Fruit fly (Drosophila melanogaster): Measurements from ENCODE around the gene mus81.

Gene mus81

DNA sequence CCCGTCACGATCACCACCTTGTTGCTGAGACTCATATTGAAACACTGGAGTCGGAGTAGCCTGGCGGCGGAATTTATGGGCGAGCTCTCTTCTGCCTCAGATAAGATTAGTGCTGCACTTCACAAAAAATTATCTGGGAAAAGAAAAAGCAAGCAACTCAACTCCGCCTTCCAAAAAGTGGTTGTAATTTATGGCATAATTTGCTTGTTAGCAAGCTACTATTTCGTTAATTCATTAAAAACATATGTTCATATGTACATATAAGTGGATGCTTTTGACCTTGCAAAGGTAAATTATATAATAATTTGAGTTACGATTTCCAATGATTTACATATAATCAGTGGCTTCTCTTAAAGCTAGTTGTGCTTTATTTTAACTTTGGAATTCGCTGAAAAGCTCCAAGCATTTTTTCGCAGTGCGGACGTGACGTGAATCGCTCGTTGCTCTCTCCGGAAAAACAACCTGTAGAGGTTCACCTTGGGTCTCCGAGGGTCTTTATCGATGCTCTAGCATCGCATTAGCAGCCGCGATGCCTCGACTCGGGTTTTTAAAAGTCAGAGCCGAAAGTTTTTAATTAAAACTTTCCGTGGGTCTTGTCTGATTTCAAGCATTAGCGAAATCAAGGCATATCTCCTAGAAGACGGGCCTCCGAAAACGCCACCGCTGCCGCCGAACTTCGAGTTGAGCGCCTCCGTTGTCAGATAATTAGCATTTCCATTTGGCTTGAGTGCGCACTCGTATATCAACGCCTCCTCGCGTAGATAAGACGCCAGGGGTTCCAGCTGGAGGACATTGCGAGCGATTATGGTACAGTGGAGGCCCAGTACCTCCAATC lies 6.8 kb downstream of the mus81 start, which contains the start of gene CG3699 (continued):
- TF ChIP-seq CG3407 (GFP tag; optimal IDR thresholded peaks at IDR 0.05) = no peak
- no peak for TF ChIP-seq btn (GFP tag; optimal IDR thresholded peaks at IDR 0.05)
- TF ChIP-seq mam (GFP tag; optimal IDR thresholded peaks at IDR 0.05) = peak; percentile 35
- peak; percentile 41 for TF ChIP-seq zf30C (GFP tag; optimal IDR thresholded peaks at IDR 0.05)
- peak; percentile 53 for TF ChIP-seq CG12659 (GFP tag; optimal IDR thresholded peaks at IDR 0.05)
- TF ChIP-seq CG18599 (GFP tag; optimal IDR thresholded peaks at IDR 0.05) = peak; percentile 75
- peak; percentile 54 for TF ChIP-seq GATAe (GFP tag; conservative IDR thresholded peaks at IDR 0.05)
- TF ChIP-seq CG10979 (tag; optimal IDR thresholded peaks at IDR 0.05) = peak; percentile 2
- TF ChIP-seq cwo (GFP tag; optimal IDR thresholded peaks at IDR 0.05) = peak; percentile 64
- peak; percentile 50 for TF ChIP-seq PHDP (tag; optimal IDR thresholded peaks at IDR 0.05)
- peak; percentile 35 for TF ChIP-seq CG12155 (GFP tag; optimal IDR thresholded peaks at IDR 0.05)
- TF ChIP-seq CG11696 (GFP tag; IDR thresholded peaks at IDR 0.05) = no peak
- peak; percentile 6 for TF ChIP-seq az2 (GFP tag; optimal IDR thresholded peaks at IDR 0.05)
- no peak for TF ChIP-seq B-H1 (GFP tag; IDR thresholded peaks at IDR 0.05)
- peak; percentile 30 for TF ChIP-seq Hsf (GFP tag; optimal IDR thresholded peaks at IDR 0.05)
- TF ChIP-seq CG3995 (GFP tag; optimal IDR thresholded peaks at IDR 0.05) = no peak
- no peak for TF ChIP-seq shn (GFP tag; optimal IDR thresholded peaks at IDR 0.05)
- TF ChIP-seq phol (tag; optimal IDR thresholded peaks at IDR 0.05) = peak; percentile 14
- TF ChIP-seq ind (GFP tag; optimal IDR thresholded peaks at IDR 0.05) = peak; percentile 34
- TF ChIP-seq CG12219 (GFP tag; optimal IDR thresholded peaks at IDR 0.05) = peak; percentile 8
- peak; percentile 20 for TF ChIP-seq gro (GFP tag; optimal IDR thresholded peaks at IDR 0.05)
- TF ChIP-seq sens (GFP tag) = peak; percentile 58
- TF ChIP-seq CG18262 (tag; optimal IDR thresholded peaks at IDR 0.05) = peak; percentile 28
- TF ChIP-seq CG5180 (GFP tag; optimal IDR thresholded peaks at IDR 0.05) = no peak
- TF ChIP-seq CG32532 (GFP tag; IDR thresholded peaks at IDR 0.05) = peak; percentile 42; the same call in 1 of the 2 replicates
- peak; percentile 2 for TF ChIP-seq nau (GFP tag; optimal IDR thresholded peaks at IDR 0.05)
- TF ChIP-seq CG4328 (GFP tag; optimal IDR thresholded peaks at IDR 0.05) = peak; percentile 16
- TF ChIP-seq CG11560 (tag; IDR thresholded peaks at IDR 0.05) = no peak
- peak; percentile 20 for TF ChIP-seq CG10147 (GFP tag; optimal IDR thresholded peaks at IDR 0.05)
- no peak for TF ChIP-seq chinmo (GFP tag; IDR thresholded peaks at IDR 0.05; ENCODE audit: partially characterized antibody)
- TF ChIP-seq CG14441 (GFP tag; IDR thresholded peaks at IDR 0.05) = 0 out of 2 replicates have a peak, but pooled peaks have one; percentile 10
- 0 out of 2 replicates have a peak, but pooled peaks have one; percentile 6 for TF ChIP-seq CG3847 (GFP tag; IDR thresholded peaks at IDR 0.05)
- TF ChIP-seq lmd (GFP tag; IDR thresholded peaks at IDR 0.05) = peak; percentile 32; the same call in 1 of the 2 replicates
- TF ChIP-seq CG12391 (tag; optimal IDR thresholded peaks at IDR 0.05) = peak; percentile 27
- peak; percentile 43 for TF ChIP-seq CG18619 (GFP tag; optimal IDR thresholded peaks at IDR 0.05)
- peak; percentile 46 for TF ChIP-seq CG6854 (GFP tag; optimal IDR thresholded peaks at IDR 0.05)
- no peak for TF ChIP-seq CG12071 (GFP tag; optimal IDR thresholded peaks at IDR 0.05)
- TF ChIP-seq Ada2b (GFP tag; IDR thresholded peaks at IDR 0.05) = no peak
- TF ChIP-seq gem (tag; optimal IDR thresholded peaks at IDR 0.05) = peak; percentile 63
- peak; percentile 82 for TF ChIP-seq sug (tag; optimal IDR thresholded peaks at IDR 0.05)
- peak; percentile 8 for TF ChIP-seq grn (GFP tag; optimal IDR thresholded peaks at IDR 0.05)
- TF ChIP-seq lov (optimal IDR thresholded peaks at IDR 0.05) = no peak
- TF ChIP-seq lov (GFP tag; IDR thresholded peaks at IDR 0.05) = no peak
- peak; percentile 25 for TF ChIP-seq HHEX (GFP tag; optimal IDR thresholded peaks at IDR 0.05)
- TF ChIP-seq tup (GFP tag; optimal IDR thresholded peaks at IDR 0.05) = no peak
- no peak for TF ChIP-seq CG11085 (GFP tag; IDR thresholded peaks at IDR 0.05)
- peak; percentile 32; the same call in 1 of the 2 replicates for TF ChIP-seq al (GFP tag; IDR thresholded peaks at IDR 0.05)
- no peak for TF ChIP-seq odd (GFP tag; optimal IDR thresholded peaks at IDR 0.05)
- no peak for TF ChIP-seq CG31224 (GFP tag; IDR thresholded peaks at IDR 0.05)
